Fruit fly (Drosophila melanogaster): ENCODE results near the gene Rcd4.

Gene Rcd4

dm6 chr2L:8420259-8420930 is 37.7 kb downstream of the Rcd4 start (continued):
- TF ChIP-seq Trl (optimal IDR thresholded peaks at IDR 0.05) (peak; percentile 78), Trl (GFP tag; optimal IDR thresholded peaks at IDR 0.05) (no peak), ATbp (GFP tag; optimal IDR thresholded peaks at IDR 0.05) (no peak), Rfx (GFP tag; IDR thresholded peaks at IDR 0.05) (peak; percentile 27; the same call in 1 of the 2 replicates), Ada2b (GFP tag; IDR thresholded peaks at IDR 0.05) (no peak), YL-1 (GFP tag; optimal IDR thresholded peaks at IDR 0.05) (no peak), CG12769 (tag; optimal IDR thresholded peaks at IDR 0.05) (no peak), en (GFP tag; optimal IDR thresholded peaks at IDR 0.05) (no peak), dm (GFP tag; optimal IDR thresholded peaks at IDR 0.05) (no peak), crp (GFP tag; optimal IDR thresholded peaks at IDR 0.05) (no peak), CG17612 (GFP tag; IDR thresholded peaks at IDR 0.05) (no peak), bowl (GFP tag; IDR thresholded peaks at IDR 0.05) (no peak), sob (GFP tag; IDR thresholded peaks at IDR 0.05) (no peak), HmgZ (tag; optimal IDR thresholded peaks at IDR 0.05) (no peak), CG15479 (GFP tag; optimal IDR thresholded peaks at IDR 0.05) (no peak), Awh (GFP tag; IDR thresholded peaks at IDR 0.05) (no peak), grn (GFP tag; optimal IDR thresholded peaks at IDR 0.05) (no peak), fd3F (GFP tag; optimal IDR thresholded peaks at IDR 0.05) (no peak), CG1792 (GFP tag; optimal IDR thresholded peaks at IDR 0.05) (no peak), ken (GFP tag; IDR thresholded peaks at IDR 0.05) (no peak), peb (GFP tag; IDR thresholded peaks at IDR 0.05) (no peak), CG12659 (GFP tag; optimal IDR thresholded peaks at IDR 0.05) (peak; percentile 3), Scr (GFP tag; IDR thresholded peaks at IDR 0.05; ENCODE audit: partially characterized antibody) (no peak)

dm6 chr2L:8421717-8422116 is 39.1 kb downstream of the Rcd4 start:
- TF ChIP-seq bbx (GFP tag; IDR thresholded peaks at IDR 0.05; ENCODE audit: partially characterized antibody) (no peak), kni (GFP tag; optimal IDR thresholded peaks at IDR 0.05) (peak; percentile 58), sens (GFP tag) (peak; percentile 44), CG8388 (GFP tag; optimal IDR thresholded peaks at IDR 0.05) (no peak)

dm6 chr2L:8423047-8423446 is 40.4 kb downstream of the Rcd4 start:
- TF ChIP-seq Eip74EF (GFP tag; optimal IDR thresholded peaks at IDR 0.05), result no peak
- TF ChIP-seq CG17912 (GFP tag; optimal IDR thresholded peaks at IDR 0.05), result no peak
- TF ChIP-seq CG18599 (GFP tag; optimal IDR thresholded peaks at IDR 0.05), result no peak
- no peak for TF ChIP-seq CG3995 (GFP tag; optimal IDR thresholded peaks at IDR 0.05)
- peak; percentile 3 for TF ChIP-seq Ets65A (GFP tag)
- no peak for TF ChIP-seq oc (tag; optimal IDR thresholded peaks at IDR 0.05)
- no peak for TF ChIP-seq Xbp1 (GFP tag; optimal IDR thresholded peaks at IDR 0.05)
- TF ChIP-seq lov (optimal IDR thresholded peaks at IDR 0.05), result no peak
- no peak for TF ChIP-seq lov (GFP tag; IDR thresholded peaks at IDR 0.05)
- no peak for TF ChIP-seq shn (GFP tag; optimal IDR thresholded peaks at IDR 0.05)
- no peak for TF ChIP-seq CG17802 (tag; optimal IDR thresholded peaks at IDR 0.05)
- no peak for TF ChIP-seq ro (GFP tag; IDR thresholded peaks at IDR 0.05)
- TF ChIP-seq CG8281 (tag; optimal IDR thresholded peaks at IDR 0.05), result peak; percentile 98
- TF ChIP-seq h (optimal IDR thresholded peaks at IDR 0.05), result no peak
- no peak for TF ChIP-seq pb (GFP tag; optimal IDR thresholded peaks at IDR 0.05)
- no peak for TF ChIP-seq CG14441 (GFP tag; IDR thresholded peaks at IDR 0.05)
- TF ChIP-seq Med (GFP tag), result peak; percentile 27
- TF ChIP-seq HLH54F (GFP tag; optimal IDR thresholded peaks at IDR 0.05), result no peak
- TF ChIP-seq CG18619 (GFP tag; optimal IDR thresholded peaks at IDR 0.05), result no peak
- no peak for TF ChIP-seq CG6254 (GFP tag; optimal IDR thresholded peaks at IDR 0.05)
- peak; percentile 79 for TF ChIP-seq z (GFP tag; IDR thresholded peaks at IDR 0.05)
- TF ChIP-seq mam (GFP tag; optimal IDR thresholded peaks at IDR 0.05), result no peak
- TF ChIP-seq CG1024 (GFP tag; IDR thresholded peaks at IDR 0.05), result no peak
- TF ChIP-seq lmd (GFP tag; IDR thresholded peaks at IDR 0.05), result no peak

Measured in whole organism, embryonic.